Fruit fly (Drosophila melanogaster): Measurements from ENCODE around the gene RpL3.

The RpL3 gene

dm6 chr3R:11219883-11220282 is 1.8 kb upstream of the RpL3 start, which contains the start of gene CG6689 (continued):
- TF ChIP-seq CG34422 (GFP tag; IDR thresholded peaks at IDR 0.05) (peak; percentile 41; the same call in 1 of the 3 replicates), CG6683 (GFP tag; optimal IDR thresholded peaks at IDR 0.05) (no peak), dati (GFP tag; IDR thresholded peaks at IDR 0.05) (no peak), CG7556 (GFP tag; optimal IDR thresholded peaks at IDR 0.05) (no peak), pzg (GFP tag; optimal IDR thresholded peaks at IDR 0.05) (peak; percentile 76), ash1 (GFP tag; optimal IDR thresholded peaks at IDR 0.05) (no peak), Bdp1 (GFP tag; optimal IDR thresholded peaks at IDR 0.05) (no peak), Poxn (GFP tag; IDR thresholded peaks at IDR 0.05) (no peak), Optix (GFP tag; IDR thresholded peaks at IDR 0.05) (no peak), sr (GFP tag; IDR thresholded peaks at IDR 0.05) (no peak), sisA (GFP tag; IDR thresholded peaks at IDR 0.05) (no peak), gro (GFP tag; optimal IDR thresholded peaks at IDR 0.05) (peak; percentile 47), tup (GFP tag; optimal IDR thresholded peaks at IDR 0.05) (no peak), CG18764 (GFP tag; optimal IDR thresholded peaks at IDR 0.05) (no peak), luna (GFP tag; optimal IDR thresholded peaks at IDR 0.05) (no peak), sens-2 (GFP tag; IDR thresholded peaks at IDR 0.05) (no peak), CG9727 (GFP tag; optimal IDR thresholded peaks at IDR 0.05) (no peak), pita (GFP tag; optimal IDR thresholded peaks at IDR 0.05) (no peak), Bgb (GFP tag; IDR thresholded peaks at IDR 0.05; ENCODE audit: partially characterized antibody) (peak; percentile 32; the same call in 1 of the 2 replicates), CG9817 (tag; optimal IDR thresholded peaks at IDR 0.05) (no peak), CG17359 (tag; optimal IDR thresholded peaks at IDR 0.05) (no peak), eve (GFP tag; optimal IDR thresholded peaks at IDR 0.05) (no peak), zen2 (GFP tag; IDR thresholded peaks at IDR 0.05; ENCODE audit: partially characterized antibody) (no peak), ab (GFP tag; optimal IDR thresholded peaks at IDR 0.05) (no peak), Hmx (GFP tag; optimal IDR thresholded peaks at IDR 0.05) (peak; percentile 1), CG4328 (GFP tag; optimal IDR thresholded peaks at IDR 0.05) (no peak), CG10267 (tag; optimal IDR thresholded peaks at IDR 0.05) (peak; percentile 9), gt (GFP tag; IDR thresholded peaks at IDR 0.05) (no peak), CG2116 (GFP tag; optimal IDR thresholded peaks at IDR 0.05) (peak; percentile 80), slou (GFP tag; optimal IDR thresholded peaks at IDR 0.05) (no peak), CG43689 (GFP tag; IDR thresholded peaks at IDR 0.05) (no peak), CG10959 (GFP tag; IDR thresholded peaks at IDR 0.05) (no peak), Bteb2 (GFP tag; optimal IDR thresholded peaks at IDR 0.05) (no peak), CG6765 (GFP tag; optimal IDR thresholded peaks at IDR 0.05) (no peak), Mrtf (GFP tag; IDR thresholded peaks at IDR 0.05) (no peak), CG31365 (tag; optimal IDR thresholded peaks at IDR 0.05) (no peak), Adf1 (GFP tag; IDR thresholded peaks at IDR 0.05) (no peak), HmgD (GFP tag; optimal IDR thresholded peaks at IDR 0.05) (no peak), CG2129 (GFP tag; IDR thresholded peaks at IDR 0.05; ENCODE audit: partially characterized antibody) (no peak), Trl (optimal IDR thresholded peaks at IDR 0.05) (no peak), Trl (GFP tag; optimal IDR thresholded peaks at IDR 0.05) (no peak), CG2678 (tag; optimal IDR thresholded peaks at IDR 0.05) (no peak), CG6689 (GFP tag; IDR thresholded peaks at IDR 0.05) (peak; percentile 100), lilli (GFP tag; optimal IDR thresholded peaks at IDR 0.05) (peak; percentile 43), CG17186 (GFP tag; optimal IDR thresholded peaks at IDR 0.05) (peak; percentile 92), CG12391 (tag; optimal IDR thresholded peaks at IDR 0.05) (peak; percentile 33), stc (GFP tag; IDR thresholded peaks at IDR 0.05) (no peak), Antp (GFP tag; optimal IDR thresholded peaks at IDR 0.05) (no peak), nom (GFP tag; optimal IDR thresholded peaks at IDR 0.05) (peak; percentile 3), CG10431 (GFP tag; optimal IDR thresholded peaks at IDR 0.05) (no peak), CG8765 (GFP tag; IDR thresholded peaks at IDR 0.05) (no peak), CG15073 (GFP tag; optimal IDR thresholded peaks at IDR 0.05) (no peak), CG34224 (GFP tag; IDR thresholded peaks at IDR 0.05; ENCODE audit: partially characterized antibody) (no peak)
